Worm (Caenorhabditis elegans): Measurements from ENCODE around the gene F41G4.13.
A peak's percentile ranks its signal among the peaks of the same experiment; 100 is the strongest.

The F41G4.13 gene

DNA sequence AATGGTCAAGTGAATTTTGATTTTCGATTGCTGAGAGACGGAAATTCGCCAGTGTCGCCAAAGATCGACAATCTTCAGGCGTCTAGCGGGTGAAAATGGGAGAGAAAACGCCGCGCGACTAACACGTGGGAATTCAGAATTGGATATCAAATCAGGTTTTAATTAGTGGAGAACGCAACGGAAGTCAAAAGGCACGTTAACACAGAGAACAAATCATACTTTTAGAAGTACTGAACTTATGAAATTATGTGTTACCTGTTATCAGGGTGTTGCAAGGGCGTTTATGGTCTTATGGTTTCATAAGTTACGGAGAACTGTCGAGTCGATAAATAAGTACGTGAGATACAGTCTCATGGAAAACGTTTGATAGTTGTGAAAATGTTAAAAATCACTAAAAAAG lies 36.8 kb upstream of the F41G4.13 start (continued):
- no peak for TF ChIP-seq vab-7 (GFP tag; IDR thresholded peaks at IDR 0.05)
- no peak for TF ChIP-seq gei-8 (GFP tag; optimal IDR thresholded peaks at IDR 0.05)
- TF ChIP-seq hlh-30 (tag; optimal IDR thresholded peaks at IDR 0.05; ENCODE audit: insufficient read depth): peak; percentile 73
- no peak for TF ChIP-seq ztf-11 (tag; optimal IDR thresholded peaks at IDR 0.05)
- no peak for TF ChIP-seq lsy-2 (tag; optimal IDR thresholded peaks at IDR 0.05)

DNA sequence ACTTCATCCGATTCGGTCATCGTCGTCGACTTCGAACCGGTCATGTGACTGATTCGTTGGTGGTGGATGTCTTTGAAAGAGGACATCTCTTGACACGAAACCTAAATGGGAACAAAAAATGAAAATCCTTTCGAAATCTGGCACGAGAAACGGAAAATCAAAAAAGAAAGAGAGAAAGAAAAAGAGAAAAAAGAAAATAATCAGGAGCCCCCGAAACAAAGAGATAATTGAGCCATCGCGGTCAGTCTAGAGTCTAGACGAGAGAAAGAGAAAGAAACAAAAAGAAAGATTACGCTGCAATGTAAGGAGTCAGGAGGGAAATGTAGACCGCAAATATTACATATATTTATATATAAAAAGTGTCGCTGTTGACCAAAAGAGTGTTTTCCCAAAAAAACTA lies 34.3 kb upstream of the F41G4.13 start, which contains the start of gene aakg-2:
Gene aakg-2 (minus strand): TSS at position 101 of the 400 bp plus-strand sequence.
- TF ChIP-seq T26A8.4 (GFP tag; IDR thresholded peaks at IDR 0.05) (no peak), R02D3.7 (tag; optimal IDR thresholded peaks at IDR 0.05) (no peak), dmd-6 (GFP tag; IDR thresholded peaks at IDR 0.05) (no peak), aha-1 (tag) (peak; percentile 52), ceh-20 (GFP tag; IDR thresholded peaks at IDR 0.05) (no peak), dpl-1 (GFP tag; optimal IDR thresholded peaks at IDR 0.05) (no peak), F49E8.2 (tag; optimal IDR thresholded peaks at IDR 0.05; ENCODE audit: borderline replicate concordance) (no peak), hlh-30 (tag; optimal IDR thresholded peaks at IDR 0.05; ENCODE audit: insufficient read depth) (peak; percentile 16), arid-1 (GFP tag; conservative IDR thresholded peaks at IDR 0.05) (no peak), ces-1 (GFP tag; optimal IDR thresholded peaks at IDR 0.05) (no peak), Y5F2A.4 (GFP tag; optimal IDR thresholded peaks at IDR 0.05) (no peak), unc-62 (GFP tag; optimal IDR thresholded peaks at IDR 0.05 in 1 of 2) (no peak), unc-62 (tag; optimal IDR thresholded peaks at IDR 0.05) (no peak), T20F7.1 (GFP tag; optimal IDR thresholded peaks at IDR 0.05) (no peak), unc-39 (tag; optimal IDR thresholded peaks at IDR 0.05) (no peak), nhr-6 (tag; optimal IDR thresholded peaks at IDR 0.05) (no peak), snpc-4 (tag; optimal IDR thresholded peaks at IDR 0.05) (no peak), lin-29 (GFP tag; IDR thresholded peaks at IDR 0.05) (no peak), ceh-44 (GFP tag; IDR thresholded peaks at IDR 0.05) (no peak), hmg-1.1 (GFP tag; IDR thresholded peaks at IDR 0.05) (no peak), Y75B8A.6 (GFP tag; IDR thresholded peaks at IDR 0.05) (no peak), daf-16 (GFP tag; optimal IDR thresholded peaks at IDR 0.05) (no peak), daf-16 (tag; optimal IDR thresholded peaks at IDR 0.05) (peak; percentile 19)

DNA sequence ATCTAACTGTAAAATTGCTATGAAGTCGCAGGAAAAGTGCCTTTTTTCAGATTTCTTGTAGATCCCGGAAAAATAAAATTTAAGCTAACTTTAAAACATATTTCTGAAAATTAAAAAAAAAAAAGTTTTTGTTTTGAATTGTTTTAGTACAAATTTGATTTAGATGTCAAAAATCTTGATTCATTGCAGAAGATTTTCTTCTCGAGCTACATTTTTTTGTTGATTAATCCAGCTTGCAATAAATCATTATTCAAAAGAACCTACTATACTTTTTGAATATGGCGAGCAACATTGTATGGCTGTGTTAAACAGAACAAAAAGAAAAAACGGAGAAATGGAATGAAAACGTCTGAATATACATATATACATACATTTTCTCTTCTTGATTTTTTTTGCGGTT lies 31.1 kb upstream of the F41G4.13 start:
- TF ChIP-seq pqm-1 (tag; optimal IDR thresholded peaks at IDR 0.05) (no peak), aha-1 (tag) (peak; percentile 94)

DNA sequence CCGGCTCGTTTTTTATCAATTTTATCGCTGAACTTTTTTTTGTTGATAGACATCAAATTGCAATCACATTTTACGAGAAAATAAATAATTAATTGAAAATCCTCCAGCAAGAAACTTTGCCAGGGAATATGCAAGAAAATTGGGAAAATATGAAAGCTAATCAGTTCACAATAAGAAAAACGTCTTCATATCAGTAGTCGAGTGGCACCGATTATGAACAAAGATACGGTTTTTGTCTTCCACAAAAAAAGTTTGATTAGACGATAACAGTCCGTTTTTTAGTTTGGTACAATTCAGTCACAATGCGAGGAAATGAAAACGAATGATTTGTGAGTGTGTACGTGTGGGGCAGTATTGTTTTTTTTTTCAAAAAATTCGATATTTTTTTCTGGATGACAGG lies 30.4 kb upstream of the F41G4.13 start:
- no peak for TF ChIP-seq daf-16 (GFP tag; optimal IDR thresholded peaks at IDR 0.05)
- peak; percentile 36 for TF ChIP-seq daf-16 (tag; optimal IDR thresholded peaks at IDR 0.05)
- TF ChIP-seq pqm-1 (tag; optimal IDR thresholded peaks at IDR 0.05): peak; percentile 72
- no peak for TF ChIP-seq F49E8.2 (tag; optimal IDR thresholded peaks at IDR 0.05; ENCODE audit: borderline replicate concordance)
- TF ChIP-seq hlh-11 (tag; optimal IDR thresholded peaks at IDR 0.05): peak; percentile 15
- peak; percentile 17; the same call in 1 of the 2 replicates for TF ChIP-seq dmd-6 (GFP tag; IDR thresholded peaks at IDR 0.05)
- TF ChIP-seq Y105C5A.15 (GFP tag; IDR thresholded peaks at IDR 0.05): no peak
- no peak for TF ChIP-seq mxl-3 (GFP tag; optimal IDR thresholded peaks at IDR 0.05)

DNA sequence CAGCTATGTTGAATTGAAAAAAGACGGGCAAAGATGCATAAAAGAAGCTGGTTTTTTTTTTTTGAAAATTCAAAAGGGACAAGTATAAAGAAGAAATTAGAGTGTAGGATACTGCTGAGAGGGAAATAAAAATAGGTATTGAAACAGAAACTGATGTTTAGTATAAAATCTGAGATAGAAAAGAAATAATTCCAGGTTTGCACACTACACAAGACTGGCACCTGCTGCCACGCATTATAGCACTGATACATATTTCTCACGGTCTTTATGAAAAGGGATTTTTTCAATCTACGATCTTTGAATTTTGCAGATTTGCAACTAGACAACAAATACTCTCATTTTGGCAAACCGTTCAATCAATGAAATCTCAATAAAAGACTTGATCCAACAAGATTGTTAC lies 28.7 kb upstream of the F41G4.13 start:
- TF ChIP-seq unc-62 (GFP tag; optimal IDR thresholded peaks at IDR 0.05 in 1 of 2): peak in 1 of 2 experiments; percentile 92
- TF ChIP-seq unc-62 (tag; optimal IDR thresholded peaks at IDR 0.05): no peak
- TF ChIP-seq hif-1 (tag; optimal IDR thresholded peaks at IDR 0.05): no peak

DNA sequence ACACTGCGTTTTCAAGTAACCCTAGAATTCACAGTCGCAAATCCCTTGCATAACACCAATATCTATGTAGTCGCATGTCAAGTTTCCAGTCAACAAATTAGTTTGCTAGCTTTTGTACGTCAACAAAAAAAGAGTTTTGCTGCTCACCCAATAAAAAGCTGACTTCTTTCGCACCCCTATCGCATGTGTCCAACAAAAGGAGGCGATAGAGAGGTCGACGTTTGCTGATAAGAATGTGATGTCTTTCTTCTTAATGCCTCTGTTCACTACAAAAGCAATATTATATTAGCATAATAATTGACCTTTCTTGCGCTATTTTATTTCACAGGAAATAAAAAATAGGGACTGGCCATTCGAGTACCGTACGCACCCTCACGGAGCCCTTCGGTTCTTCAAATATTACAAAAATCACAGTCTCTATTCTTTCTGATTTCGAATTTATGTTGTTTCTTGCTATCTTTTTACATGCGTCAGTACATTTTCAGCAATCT lies 25.4 kb upstream of the F41G4.13 start, which contains the start of gene T20F7.3:
Gene T20F7.3 (plus strand): TSS at position 441 of the 491 bp plus-strand sequence.
- TF ChIP-seq pqm-1 (tag; optimal IDR thresholded peaks at IDR 0.05) (peak; percentile 60), nhr-28 (tag; optimal IDR thresholded peaks at IDR 0.05) (peak; percentile 54), hlh-11 (tag; optimal IDR thresholded peaks at IDR 0.05) (peak; percentile 9), hmg-1.1 (GFP tag; IDR thresholded peaks at IDR 0.05) (no peak), dpl-1 (GFP tag; optimal IDR thresholded peaks at IDR 0.05) (no peak), saeg-2 (GFP tag; IDR thresholded peaks at IDR 0.05) (no peak), dmd-6 (GFP tag; IDR thresholded peaks at IDR 0.05) (peak; percentile 10; the same call in 1 of the 2 replicates), daf-16 (GFP tag; optimal IDR thresholded peaks at IDR 0.05) (no peak), daf-16 (tag; optimal IDR thresholded peaks at IDR 0.05) (peak; percentile 51)
